Worm (Caenorhabditis elegans): ENCODE measurements around the gene C08B6.10.

DNA sequence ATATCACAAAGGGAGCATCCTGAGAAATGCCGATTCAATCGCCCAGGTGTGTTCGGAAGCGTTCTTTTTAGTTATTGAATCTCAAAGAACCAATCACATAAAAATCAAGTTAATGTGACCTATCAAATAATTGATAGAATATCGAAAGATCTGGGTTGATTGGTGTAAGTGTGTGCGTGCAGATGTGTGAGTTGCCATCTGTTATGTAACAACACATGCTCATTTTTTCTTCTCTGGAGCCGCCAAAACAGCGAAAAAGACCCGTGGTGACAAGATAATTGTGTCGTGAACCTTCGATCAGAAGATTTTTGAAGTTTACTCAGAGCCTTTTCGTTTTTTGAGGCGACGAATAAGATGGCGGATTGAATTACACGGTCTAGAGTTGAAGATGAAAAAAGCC lies 21.5 kb downstream of the C08B6.10 start:
- TF ChIP-seq him-1 (tag; optimal IDR thresholded peaks at IDR 0.05) (no peak), dao-5 (tag; optimal IDR thresholded peaks at IDR 0.05) (no peak)
